Worm (Caenorhabditis elegans): ENCODE measurements around the gene oat-1.
A peak's percentile ranks its signal among the peaks of the same experiment; 100 is the strongest.

Gene oat-1

DNA sequence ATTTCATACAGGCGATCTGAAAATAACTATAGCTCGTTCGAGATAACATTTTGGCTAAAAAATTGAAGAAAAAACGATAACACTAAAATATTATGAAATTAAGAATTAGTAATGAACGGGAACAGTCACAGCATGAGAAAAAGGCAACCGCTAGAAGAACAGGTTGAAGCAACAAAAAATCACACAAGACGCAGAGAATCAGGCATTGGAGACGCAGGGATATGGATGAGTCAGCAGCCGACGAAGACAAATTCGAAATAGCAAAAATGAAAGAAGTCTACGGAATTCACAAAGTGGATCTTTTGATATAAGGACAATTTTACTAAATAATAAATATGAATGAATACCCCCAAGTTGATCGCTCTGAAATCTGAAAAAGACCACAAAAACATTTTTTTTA, 38.1 kb upstream of the oat-1 start, which contains the start of gene tag-77:
Gene tag-77 (minus strand): TSS at position 15 of the 400 bp plus-strand sequence.
- TF ChIP-seq ceh-28 (tag; optimal IDR thresholded peaks at IDR 0.05) (no peak), snpc-4 (tag; optimal IDR thresholded peaks at IDR 0.05) (peak; percentile 50), ceh-16 (tag; optimal IDR thresholded peaks at IDR 0.05) (no peak), pqm-1 (tag; optimal IDR thresholded peaks at IDR 0.05) (no peak), nhr-25 (tag; optimal IDR thresholded peaks at IDR 0.05) (peak; percentile 13), fkh-10 (GFP tag; optimal IDR thresholded peaks at IDR 0.05) (no peak), jun-1 (tag; optimal IDR thresholded peaks at IDR 0.05) (peak; percentile 34)

DNA sequence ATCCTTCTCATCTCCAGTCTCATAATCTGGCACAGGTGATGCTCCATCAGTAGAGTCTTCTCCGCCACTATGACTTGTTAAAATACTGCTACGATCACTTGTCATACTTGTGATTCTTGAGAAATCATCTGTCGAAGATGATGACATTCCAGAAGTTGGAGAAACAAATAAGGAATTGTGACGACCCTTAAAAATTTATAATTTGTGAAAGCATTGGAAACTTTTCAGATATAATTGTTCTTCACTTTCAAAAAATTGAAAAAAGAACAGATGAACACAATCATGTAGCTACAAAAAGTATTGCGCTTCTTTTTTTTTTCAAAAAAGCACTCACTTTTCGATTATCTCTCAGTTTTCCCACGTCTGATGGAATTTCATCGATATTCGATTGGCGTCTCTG, 33.6 kb upstream of the oat-1 start:
- no peak for TF ChIP-seq tbx-2 (tag; optimal IDR thresholded peaks at IDR 0.05)
- no peak for TF ChIP-seq lsy-12 (tag; optimal IDR thresholded peaks at IDR 0.05)
- no peak for TF ChIP-seq skn-1 (tag; optimal IDR thresholded peaks at IDR 0.05)

DNA sequence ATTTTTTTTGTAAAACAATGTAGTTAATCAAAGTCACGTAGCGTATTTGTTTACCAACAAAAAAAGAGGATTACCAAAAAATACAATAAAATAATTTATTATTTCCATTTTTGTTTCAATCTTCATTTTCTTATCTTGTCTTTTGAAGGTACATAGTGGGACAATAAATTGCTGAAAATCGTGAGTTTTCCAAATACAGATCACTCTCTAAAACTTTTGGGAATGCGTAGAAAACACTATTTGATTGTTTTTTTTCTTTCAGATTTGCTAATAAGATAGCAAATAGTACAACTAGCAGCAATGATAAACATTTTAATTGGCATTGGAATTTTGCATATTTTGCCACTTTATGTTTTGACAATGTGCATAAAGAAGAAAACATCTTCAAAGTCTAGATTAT, 29.0 kb upstream of the oat-1 start, which contains the start of gene C28C12.1:
Gene C28C12.1 (plus strand): TSS at position 301 of the 400 bp plus-strand sequence.
- TF ChIP-seq ceh-28 (tag; optimal IDR thresholded peaks at IDR 0.05) (no peak), eor-1 (tag; optimal IDR thresholded peaks at IDR 0.05) (no peak), nhr-237 (tag; optimal IDR thresholded peaks at IDR 0.05) (no peak), ama-1 (optimal IDR thresholded peaks at IDR 0.05) (no peak), zag-1 (tag; optimal IDR thresholded peaks at IDR 0.05) (no peak)

DNA sequence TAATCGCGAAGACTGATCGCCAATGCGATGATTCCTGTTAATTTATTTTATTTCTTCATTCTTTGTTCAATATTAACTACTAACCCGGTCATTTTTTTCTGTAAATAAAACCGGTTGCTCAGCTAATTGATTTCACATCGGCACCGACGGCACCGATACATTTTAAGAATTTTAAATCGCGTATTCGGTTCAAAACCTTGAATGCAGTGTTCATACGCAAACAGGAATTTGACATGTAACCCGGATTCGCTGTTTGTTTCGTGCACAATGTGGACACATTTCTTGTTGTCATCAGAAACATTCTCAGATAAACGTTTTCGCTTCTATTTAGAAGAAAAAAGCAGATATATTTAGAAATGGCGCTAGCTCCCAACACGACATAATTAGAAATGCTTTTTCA, 27.6 kb upstream of the oat-1 start:
- TF ChIP-seq egl-27 (tag; optimal IDR thresholded peaks at IDR 0.05) (no peak), fos-1 (tag; optimal IDR thresholded peaks at IDR 0.05) (no peak), fkh-2 (tag; optimal IDR thresholded peaks at IDR 0.05) (no peak), elt-2 (tag; optimal IDR thresholded peaks at IDR 0.05) (no peak), lin-15B (tag; optimal IDR thresholded peaks at IDR 0.05) (no peak), zag-1 (tag; optimal IDR thresholded peaks at IDR 0.05) (no peak), pqm-1 (tag; optimal IDR thresholded peaks at IDR 0.05) (no peak), lsy-12 (tag; optimal IDR thresholded peaks at IDR 0.05) (no peak), jun-1 (tag; optimal IDR thresholded peaks at IDR 0.05) (no peak), ztf-4 (tag; optimal IDR thresholded peaks at IDR 0.05) (no peak), aly-2 (tag; optimal IDR thresholded peaks at IDR 0.05) (no peak), nhr-67 (tag; optimal IDR thresholded peaks at IDR 0.05) (no peak), mml-1 (tag; optimal IDR thresholded peaks at IDR 0.05) (no peak), ceh-82 (tag; optimal IDR thresholded peaks at IDR 0.05) (no peak), unc-39 (tag; optimal IDR thresholded peaks at IDR 0.05) (no peak), nhr-12 (tag; optimal IDR thresholded peaks at IDR 0.05) (no peak), mdl-1 (tag; optimal IDR thresholded peaks at IDR 0.05) (no peak)

DNA sequence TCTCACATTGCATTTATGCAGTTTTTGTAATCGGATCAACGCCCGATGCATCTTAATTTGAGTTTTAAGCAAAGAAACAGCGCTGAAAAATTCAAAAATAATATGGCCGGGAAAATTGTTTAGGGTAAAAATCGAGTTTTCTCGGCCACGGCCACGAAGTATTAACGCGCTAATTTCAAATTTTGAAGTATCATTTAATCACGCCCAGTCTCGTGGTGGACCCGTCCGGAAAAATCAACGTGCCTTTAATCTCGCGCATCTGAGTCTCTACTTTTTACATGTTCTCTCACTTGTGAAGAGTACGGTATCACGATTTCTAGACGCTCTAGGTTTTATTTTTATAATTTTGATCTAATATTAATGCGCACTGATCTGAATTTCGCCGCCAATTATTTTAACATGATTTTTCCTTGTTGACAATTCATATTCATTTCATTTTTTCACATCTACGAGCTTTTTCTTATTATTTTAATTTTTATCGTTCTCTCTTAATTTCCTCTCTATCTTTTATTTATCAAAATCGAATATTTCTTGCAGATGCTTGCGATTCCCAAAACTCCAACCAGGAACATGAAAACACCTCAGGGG, 26.5 kb upstream of the oat-1 start, which contains the start of the genes acdh-13 and mesp-1:
Gene acdh-13 (minus strand): TSS at position 51 of the 588 bp plus-strand sequence.
Gene mesp-1 (plus strand): TSS at position 538 of the 588 bp plus-strand sequence.
- TF ChIP-seq nhr-77 (tag; optimal IDR thresholded peaks at IDR 0.05) (no peak), nhr-25 (tag; optimal IDR thresholded peaks at IDR 0.05) (no peak), nhr-237 (tag; optimal IDR thresholded peaks at IDR 0.05) (no peak), nhr-12 (tag; optimal IDR thresholded peaks at IDR 0.05) (no peak), snpc-4 (tag; optimal IDR thresholded peaks at IDR 0.05) (peak; percentile 52), nhr-67 (tag; optimal IDR thresholded peaks at IDR 0.05) (no peak), ceh-82 (tag; optimal IDR thresholded peaks at IDR 0.05) (no peak), nhr-11 (tag; optimal IDR thresholded peaks at IDR 0.05) (no peak), ceh-16 (tag; optimal IDR thresholded peaks at IDR 0.05) (no peak), ceh-28 (tag; optimal IDR thresholded peaks at IDR 0.05) (no peak), elt-2 (tag; optimal IDR thresholded peaks at IDR 0.05) (no peak), mml-1 (tag; optimal IDR thresholded peaks at IDR 0.05) (no peak), jun-1 (tag; optimal IDR thresholded peaks at IDR 0.05) (no peak), unc-62 (GFP tag; optimal IDR thresholded peaks at IDR 0.05) (no peak), pqm-1 (tag; optimal IDR thresholded peaks at IDR 0.05) (no peak), unc-39 (tag; optimal IDR thresholded peaks at IDR 0.05) (no peak), nhr-28 (tag; optimal IDR thresholded peaks at IDR 0.05) (no peak), fkh-10 (GFP tag; optimal IDR thresholded peaks at IDR 0.05) (no peak), lsy-12 (tag; optimal IDR thresholded peaks at IDR 0.05) (no peak), ceh-9 (tag; optimal IDR thresholded peaks at IDR 0.05) (no peak), elt-1 (tag; optimal IDR thresholded peaks at IDR 0.05) (no peak), lin-15B (tag; optimal IDR thresholded peaks at IDR 0.05) (peak; percentile 43), daf-12 (tag; optimal IDR thresholded peaks at IDR 0.05) (no peak), sea-2 (GFP tag; optimal IDR thresholded peaks at IDR 0.05) (no peak), lin-39 (tag; optimal IDR thresholded peaks at IDR 0.05) (no peak), ztf-4 (tag; optimal IDR thresholded peaks at IDR 0.05) (no peak), aly-2 (tag; optimal IDR thresholded peaks at IDR 0.05) (no peak), eor-1 (tag; optimal IDR thresholded peaks at IDR 0.05) (no peak), egl-27 (tag; optimal IDR thresholded peaks at IDR 0.05) (no peak), R02D3.7 (tag; optimal IDR thresholded peaks at IDR 0.05) (no peak), ZK546.5 (tag; optimal IDR thresholded peaks at IDR 0.05) (no peak), fos-1 (tag; optimal IDR thresholded peaks at IDR 0.05) (no peak), tbx-2 (tag; optimal IDR thresholded peaks at IDR 0.05) (no peak), ama-1 (optimal IDR thresholded peaks at IDR 0.05) (no peak), egl-5 (tag; optimal IDR thresholded peaks at IDR 0.05) (peak; percentile 11), hmg-11 (tag; optimal IDR thresholded peaks at IDR 0.05) (no peak), ztf-11 (tag; optimal IDR thresholded peaks at IDR 0.05) (no peak), skn-1 (tag; optimal IDR thresholded peaks at IDR 0.05) (no peak), zag-1 (tag; optimal IDR thresholded peaks at IDR 0.05) (no peak), nhr-43 (tag; optimal IDR thresholded peaks at IDR 0.05; ENCODE audit: poor library complexity, severe bottlenecking) (peak; percentile 47)

Data from whole organism, L3 larva.